Comparison of ENCODE assay signal across 1 fruit fly cellular context in genomic region chr2L:520331-521000, dm6.
TF ChIP-seq lines count a peak whose summit lies in the region.

No protein-coding gene starts in this region.

TF ChIP-seq in whole organism, embryonic, 481 proteins besides CTCF, POLR2A, EP300 and RAD21 (continued from another document):
- peak; percentile 87 for TF ChIP-seq ranshi (GFP tag; IDR thresholded peaks at IDR 0.05; lab: Robert Waterston, UW)
- peak; percentile 63 for TF ChIP-seq CG9609 (GFP tag; optimal IDR thresholded peaks at IDR 0.05; lab: Kevin White, UChicago)
- peak; percentile 77 for TF ChIP-seq CG18599 (GFP tag; optimal IDR thresholded peaks at IDR 0.05; lab: Kevin White, UChicago)
- TF ChIP-seq MESR4 (GFP tag; optimal IDR thresholded peaks at IDR 0.05; lab: Kevin White, UChicago): peak; percentile 26
- peak; percentile 64 for TF ChIP-seq ac (GFP tag; optimal IDR thresholded peaks at IDR 0.05; lab: Kevin White, UChicago)
- peak; percentile 92 for TF ChIP-seq Ets65A (GFP tag; lab: Kevin White, UChicago)
- peak; percentile 80 for TF ChIP-seq CG8089 (GFP tag; optimal IDR thresholded peaks at IDR 0.05; lab: Kevin White, UChicago)
- peak; percentile 83 for TF ChIP-seq CG4820 (GFP tag; optimal IDR thresholded peaks at IDR 0.05; lab: Kevin White, UChicago)
- no peak for TF ChIP-seq Dbx (GFP tag; IDR thresholded peaks at IDR 0.05; lab: Robert Waterston, UW)
- TF ChIP-seq salm (tag; optimal IDR thresholded peaks at IDR 0.05; lab: Kevin White, UChicago): peak; percentile 83
- no peak for TF ChIP-seq Dll (GFP tag; IDR thresholded peaks at IDR 0.05; lab: Robert Waterston, UW; ENCODE audit: partially characterized antibody)
- peak; percentile 74 for TF ChIP-seq CG12299 (tag; optimal IDR thresholded peaks at IDR 0.05; lab: Kevin White, UChicago)
- no peak for TF ChIP-seq Dref (GFP tag; IDR thresholded peaks at IDR 0.05; lab: Robert Waterston, UW)
- TF ChIP-seq Doc2 (GFP tag; IDR thresholded peaks at IDR 0.05; lab: Robert Waterston, UW): no peak
- peak; percentile 65 for TF ChIP-seq Bteb2 (GFP tag; optimal IDR thresholded peaks at IDR 0.05; lab: Kevin White, UChicago)
- no peak for TF ChIP-seq ato (GFP tag; IDR thresholded peaks at IDR 0.05; lab: Robert Waterston, UW; ENCODE audit: partially characterized antibody)
- TF ChIP-seq CG12236 (GFP tag; optimal IDR thresholded peaks at IDR 0.05; lab: Kevin White, UChicago): peak; percentile 84
- peak; percentile 72 for TF ChIP-seq CG3407 (GFP tag; optimal IDR thresholded peaks at IDR 0.05; lab: Kevin White, UChicago)
- no peak for TF ChIP-seq Sry-β (GFP tag; optimal IDR thresholded peaks at IDR 0.05; lab: Kevin White, UChicago)
- TF ChIP-seq CG8359 (GFP tag; optimal IDR thresholded peaks at IDR 0.05; lab: Kevin White, UChicago; ENCODE audit: borderline replicate concordance): peak; percentile 42
- peak; percentile 75 for TF ChIP-seq CG14014 (GFP tag; IDR thresholded peaks at IDR 0.05; lab: Robert Waterston, UW)
- peak; percentile 92 for TF ChIP-seq CG17359 (tag; optimal IDR thresholded peaks at IDR 0.05; lab: Kevin White, UChicago)
- TF ChIP-seq CG8290 (GFP tag; optimal IDR thresholded peaks at IDR 0.05; lab: Kevin White, UChicago): peak; percentile 71
- peak; percentile 40 to 86 for TF ChIP-seq CG8290 (tag; optimal IDR thresholded peaks at IDR 0.05; lab: Kevin White, UChicago)
- peak; percentile 93 for TF ChIP-seq Oli (tag; optimal IDR thresholded peaks at IDR 0.05; lab: Kevin White, UChicago)
- peak; percentile 52; the same call in 1 of the 2 replicates for TF ChIP-seq CG11085 (GFP tag; IDR thresholded peaks at IDR 0.05; lab: Robert Waterston, UW)
- TF ChIP-seq gfzf (GFP tag; optimal IDR thresholded peaks at IDR 0.05; lab: Kevin White, UChicago): no peak
- peak; percentile 89 for TF ChIP-seq Rx (GFP tag; IDR thresholded peaks at IDR 0.05; lab: Robert Waterston, UW)
- no peak for TF ChIP-seq CG7987 (GFP tag; optimal IDR thresholded peaks at IDR 0.05; lab: Kevin White, UChicago)
- TF ChIP-seq CG9876 (GFP tag; optimal IDR thresholded peaks at IDR 0.05; lab: Kevin White, UChicago): peak; percentile 30
- TF ChIP-seq Hsf (GFP tag; optimal IDR thresholded peaks at IDR 0.05; lab: Kevin White, UChicago): peak; percentile 85
- no peak for TF ChIP-seq Dip2 (GFP tag; IDR thresholded peaks at IDR 0.05; lab: Robert Waterston, UW)
- TF ChIP-seq lmd (GFP tag; IDR thresholded peaks at IDR 0.05; lab: Robert Waterston, UW): peak; percentile 79
- TF ChIP-seq lbe (GFP tag; optimal IDR thresholded peaks at IDR 0.05; lab: Kevin White, UChicago): no peak
- TF ChIP-seq bbx (GFP tag; IDR thresholded peaks at IDR 0.05; lab: Robert Waterston, UW; ENCODE audit: partially characterized antibody): no peak
- peak; percentile 76 for TF ChIP-seq CG12155 (GFP tag; optimal IDR thresholded peaks at IDR 0.05; lab: Kevin White, UChicago)
TF ChIP-seq in whole organism, embryonic: peak in this region for 368.
